Fruit fly (Drosophila melanogaster): ENCODE measurements around the gene Ripalpha.

- no peak for TF ChIP-seq CG14655 (GFP tag; optimal IDR thresholded peaks at IDR 0.05)
- TF ChIP-seq D1 (tag; optimal IDR thresholded peaks at IDR 0.05), result no peak
- no peak for TF ChIP-seq CG8159 (tag; optimal IDR thresholded peaks at IDR 0.05)
- TF ChIP-seq Pif1A (GFP tag; optimal IDR thresholded peaks at IDR 0.05), result no peak
- no peak for TF ChIP-seq fd96Ca (GFP tag; IDR thresholded peaks at IDR 0.05)
- TF ChIP-seq CG12605 (GFP tag; IDR thresholded peaks at IDR 0.05), result no peak
- TF ChIP-seq CG4496 (GFP tag; IDR thresholded peaks at IDR 0.05), result no peak
- no peak for TF ChIP-seq EcR (GFP tag; optimal IDR thresholded peaks at IDR 0.05)
- no peak for TF ChIP-seq CG34367 (tag; optimal IDR thresholded peaks at IDR 0.05)
- TF ChIP-seq Snoo (tag; optimal IDR thresholded peaks at IDR 0.05), result no peak
- TF ChIP-seq CG8301 (tag; optimal IDR thresholded peaks at IDR 0.05), result no peak
- TF ChIP-seq CG32121 (GFP tag; IDR thresholded peaks at IDR 0.05), result no peak
- TF ChIP-seq CG17806 (tag; optimal IDR thresholded peaks at IDR 0.05), result no peak
These were observed 29.7 kb upstream of the Ripalpha start for dm6 chr2L:10230455-10230854.

Measured in whole organism, pupa.